Worm (Caenorhabditis elegans): ENCODE measurements around the gene srlf-26.

DNA sequence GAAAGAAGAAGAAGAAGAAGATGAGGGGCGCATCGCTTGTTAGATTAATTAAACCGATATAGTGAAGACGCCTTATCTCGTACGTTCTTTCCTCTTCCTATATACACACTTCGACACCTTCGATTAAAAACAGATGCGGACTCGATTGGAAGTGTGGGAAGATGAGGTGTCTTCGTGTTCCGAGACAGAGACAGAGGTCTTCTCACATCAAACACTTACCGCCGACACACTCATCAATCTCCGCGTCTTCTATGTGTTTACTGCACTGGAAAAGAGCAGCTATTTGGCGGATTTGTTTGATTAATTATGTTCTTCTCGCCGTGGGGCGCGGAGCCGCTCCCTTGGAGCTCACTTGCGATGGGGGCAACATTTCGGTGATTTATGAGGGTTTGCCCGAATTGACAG lies 20.6 kb downstream of the srlf-26 start:
- TF ChIP-seq ceh-24 (tag; optimal IDR thresholded peaks at IDR 0.05) (no peak), rnt-1 (tag; optimal IDR thresholded peaks at IDR 0.05) (peak; percentile 62), ceh-48 (tag; optimal IDR thresholded peaks at IDR 0.05) (no peak), pqm-1 (tag; optimal IDR thresholded peaks at IDR 0.05) (no peak), elt-4 (tag; optimal IDR thresholded peaks at IDR 0.05) (no peak)

Measured in whole organism, late embryonic.